Worm (Caenorhabditis elegans): Measurements from ENCODE around the gene F21C10.10.

ce11 chrV:9108219-9108618 lies 12.2 kb downstream of the F21C10.10 start, which contains the start of gene F21C10.18:
- TF ChIP-seq W03F9.2 (tag; optimal IDR thresholded peaks at IDR 0.05): no peak
- no peak for TF ChIP-seq him-1 (tag; optimal IDR thresholded peaks at IDR 0.05)
- no peak for TF ChIP-seq dao-5 (tag; optimal IDR thresholded peaks at IDR 0.05)

Measured in whole organism, L4/young adult.